Fruit fly (Drosophila melanogaster): ENCODE measurements around the gene CG10428.

CG10428 gene

dm6 chr2L:18968370-18969105, 19.9 kb downstream of the CG10428 start, which contains the start of the genes Nak and Tango6 (continued):
- TF ChIP-seq cad (GFP tag; optimal IDR thresholded peaks at IDR 0.05) (no peak), CG5180 (GFP tag; optimal IDR thresholded peaks at IDR 0.05) (no peak), Hmx (GFP tag; optimal IDR thresholded peaks at IDR 0.05) (no peak), knrl (GFP tag; IDR thresholded peaks at IDR 0.05; ENCODE audit: partially characterized antibody) (peak; percentile 96), CG11695 (GFP tag; IDR thresholded peaks at IDR 0.05) (no peak), klu (GFP tag; IDR thresholded peaks at IDR 0.05) (no peak), CG17612 (GFP tag; IDR thresholded peaks at IDR 0.05) (no peak), Med (GFP tag) (peak; percentile 83), bigmax (GFP tag; optimal IDR thresholded peaks at IDR 0.05) (no peak), CG18262 (tag; optimal IDR thresholded peaks at IDR 0.05) (peak; percentile 32), CG17385 (GFP tag; optimal IDR thresholded peaks at IDR 0.05) (no peak), CG42726 (GFP tag; IDR thresholded peaks at IDR 0.05; ENCODE audit: partially characterized antibody) (peak; percentile 59; the same call in 1 of the 2 replicates), CG9437 (GFP tag; optimal IDR thresholded peaks at IDR 0.05) (no peak), otp (GFP tag; IDR thresholded peaks at IDR 0.05) (no peak), oc (tag; optimal IDR thresholded peaks at IDR 0.05) (no peak), CG9932 (GFP tag; IDR thresholded peaks at IDR 0.05) (peak; percentile 50), HLHmδ (GFP tag; optimal IDR thresholded peaks at IDR 0.05) (no peak), en (GFP tag; optimal IDR thresholded peaks at IDR 0.05) (no peak), CG7556 (GFP tag; optimal IDR thresholded peaks at IDR 0.05) (peak; percentile 1), wdn (GFP tag; IDR thresholded peaks at IDR 0.05) (no peak), pnt (GFP tag; optimal IDR thresholded peaks at IDR 0.05) (peak; percentile 0), Fer3 (tag; optimal IDR thresholded peaks at IDR 0.05) (no peak), Hsf (GFP tag; optimal IDR thresholded peaks at IDR 0.05) (peak; percentile 10), Opbp (GFP tag; IDR thresholded peaks at IDR 0.05; ENCODE audit: partially characterized antibody) (peak; percentile 77), Ada2b (GFP tag; IDR thresholded peaks at IDR 0.05) (no peak), Bgb (GFP tag; IDR thresholded peaks at IDR 0.05; ENCODE audit: partially characterized antibody) (peak; percentile 87), CHES-1-like (GFP tag; optimal IDR thresholded peaks at IDR 0.05) (peak; percentile 48), CG11696 (GFP tag; IDR thresholded peaks at IDR 0.05) (peak; percentile 86), Aef1 (GFP tag; IDR thresholded peaks at IDR 0.05) (no peak), pfk (GFP tag; optimal IDR thresholded peaks at IDR 0.05) (no peak), CG16813 (GFP tag; IDR thresholded peaks at IDR 0.05; ENCODE audit: partially characterized antibody) (peak; percentile 96), pita (GFP tag; optimal IDR thresholded peaks at IDR 0.05) (no peak), CG2889 (GFP tag; IDR thresholded peaks at IDR 0.05) (no peak), CG6813 (GFP tag; optimal IDR thresholded peaks at IDR 0.05) (no peak), tap (tag; optimal IDR thresholded peaks at IDR 0.05) (no peak), CG7839 (tag; optimal IDR thresholded peaks at IDR 0.05) (peak; percentile 16), CG9817 (tag; optimal IDR thresholded peaks at IDR 0.05) (no peak), crol (GFP tag; IDR thresholded peaks at IDR 0.05) (no peak), da (GFP tag; optimal IDR thresholded peaks at IDR 0.05) (no peak), dmrt99B (tag; optimal IDR thresholded peaks at IDR 0.05) (no peak), TFAM (GFP tag; optimal IDR thresholded peaks at IDR 0.05) (no peak), fd3F (GFP tag; optimal IDR thresholded peaks at IDR 0.05) (no peak), dm (GFP tag; optimal IDR thresholded peaks at IDR 0.05) (peak; percentile 55), Deaf1 (tag; optimal IDR thresholded peaks at IDR 0.05) (no peak), dysf (GFP tag; IDR thresholded peaks at IDR 0.05) (no peak), chif (GFP tag; optimal IDR thresholded peaks at IDR 0.05) (peak in 1 of 2 experiments; percentile 21), lbe (GFP tag; optimal IDR thresholded peaks at IDR 0.05) (peak; percentile 35), ac (GFP tag; optimal IDR thresholded peaks at IDR 0.05) (no peak), dati (GFP tag; IDR thresholded peaks at IDR 0.05) (no peak), CG33213 (GFP tag; optimal IDR thresholded peaks at IDR 0.05) (peak; percentile 65)
